Fruit fly (Drosophila melanogaster): ENCODE data around the gene CG34301.

CG34301 gene

DNA sequence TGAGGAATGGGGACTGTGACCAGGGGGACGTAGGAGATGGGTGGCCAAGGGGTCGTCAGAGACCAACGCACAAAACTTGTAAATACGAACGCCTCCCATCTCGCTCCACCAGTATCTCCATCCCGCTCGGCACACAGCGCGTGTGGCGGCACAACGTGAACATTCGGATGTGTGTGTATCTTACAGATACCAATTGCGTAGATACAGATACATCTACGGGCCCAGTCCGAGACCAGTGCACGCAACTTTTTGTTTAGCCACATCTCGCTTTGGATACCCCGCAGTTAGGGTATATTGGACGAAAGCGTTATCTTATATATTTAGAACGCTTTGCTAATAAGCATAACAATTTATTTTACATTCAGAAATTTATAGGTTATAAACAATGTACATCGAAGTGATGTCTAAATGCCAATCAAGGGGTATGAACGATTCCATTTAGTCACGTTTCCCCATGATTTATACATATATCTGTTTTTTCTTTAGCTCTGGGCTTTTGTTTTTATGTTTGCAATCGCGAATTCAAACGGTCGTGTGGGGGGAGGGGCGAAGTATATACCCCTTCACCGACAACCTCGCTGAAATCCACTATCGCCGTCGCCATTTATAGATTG lies 38.2 kb downstream of the CG34301 start:
- TF ChIP-seq HLH106 (tag; optimal IDR thresholded peaks at IDR 0.05) (peak; percentile 98), brk (GFP tag; optimal IDR thresholded peaks at IDR 0.05) (peak; percentile 97), Dif (GFP tag; optimal IDR thresholded peaks at IDR 0.05; ENCODE audit: partially characterized antibody) (peak; percentile 76), br (GFP tag; optimal IDR thresholded peaks at IDR 0.05) (peak; percentile 99), dmrt93B (GFP tag; optimal IDR thresholded peaks at IDR 0.05) (peak; percentile 97), h (GFP tag; optimal IDR thresholded peaks at IDR 0.05) (peak; percentile 99), Vsx2 (GFP tag; optimal IDR thresholded peaks at IDR 0.05; ENCODE audit: partially characterized antibody) (no peak), Abd-B (GFP tag; optimal IDR thresholded peaks at IDR 0.05) (no peak), dsf (GFP tag; optimal IDR thresholded peaks at IDR 0.05; ENCODE audit: borderline replicate concordance) (peak; percentile 86), fru (GFP tag; optimal IDR thresholded peaks at IDR 0.05) (peak; percentile 99), OdsH (GFP tag; optimal IDR thresholded peaks at IDR 0.05) (peak; percentile 99), ey (GFP tag; optimal IDR thresholded peaks at IDR 0.05) (peak; percentile 99), N (GFP tag; optimal IDR thresholded peaks at IDR 0.05) (no peak), Hnf4 (GFP tag; optimal IDR thresholded peaks at IDR 0.05) (peak; percentile 99), sage (GFP tag; optimal IDR thresholded peaks at IDR 0.05) (peak; percentile 97), jim (GFP tag; optimal IDR thresholded peaks at IDR 0.05) (no peak), psq (GFP tag; optimal IDR thresholded peaks at IDR 0.05) (peak; percentile 97), rgr (GFP tag; optimal IDR thresholded peaks at IDR 0.05) (peak; percentile 99), Rel (GFP tag; optimal IDR thresholded peaks at IDR 0.05) (peak; percentile 97), Rel (tag; optimal IDR thresholded peaks at IDR 0.05) (peak; percentile 91), usp (GFP tag; optimal IDR thresholded peaks at IDR 0.05) (no peak), Hr78 (GFP tag; optimal IDR thresholded peaks at IDR 0.05) (no peak), pan (optimal IDR thresholded peaks at IDR 0.05) (peak; percentile 82), foxo (GFP tag; optimal IDR thresholded peaks at IDR 0.05) (peak; percentile 95 to 99), Jra (GFP tag; optimal IDR thresholded peaks at IDR 0.05) (peak; percentile 95), Sp1 (GFP tag; optimal IDR thresholded peaks at IDR 0.05) (peak; percentile 98), tai (GFP tag; optimal IDR thresholded peaks at IDR 0.05) (peak; percentile 95), dl (GFP tag; optimal IDR thresholded peaks at IDR 0.05; ENCODE audit: insufficient read depth in 1 of 2, partially characterized antibody in 2 of 2) (peak in 1 of 2 experiments; percentile 17), CG32264 (GFP tag; optimal IDR thresholded peaks at IDR 0.05) (peak; percentile 98), GATAd (GFP tag; optimal IDR thresholded peaks at IDR 0.05) (no peak), Myc (optimal IDR thresholded peaks at IDR 0.05) (no peak), Dfd (GFP tag; optimal IDR thresholded peaks at IDR 0.05) (no peak), Mio (GFP tag; optimal IDR thresholded peaks at IDR 0.05) (peak; percentile 88), woc (GFP tag; optimal IDR thresholded peaks at IDR 0.05) (peak; percentile 99), sv (GFP tag; optimal IDR thresholded peaks at IDR 0.05) (peak; percentile 99), CG9705 (GFP tag; optimal IDR thresholded peaks at IDR 0.05) (peak; percentile 89), CrebA (GFP tag; optimal IDR thresholded peaks at IDR 0.05; ENCODE audit: borderline replicate concordance) (no peak), Hr83 (GFP tag; optimal IDR thresholded peaks at IDR 0.05; ENCODE audit: poor library complexity, severe bottlenecking) (peak; percentile 59), lola (GFP tag; optimal IDR thresholded peaks at IDR 0.05) (no peak)

DNA sequence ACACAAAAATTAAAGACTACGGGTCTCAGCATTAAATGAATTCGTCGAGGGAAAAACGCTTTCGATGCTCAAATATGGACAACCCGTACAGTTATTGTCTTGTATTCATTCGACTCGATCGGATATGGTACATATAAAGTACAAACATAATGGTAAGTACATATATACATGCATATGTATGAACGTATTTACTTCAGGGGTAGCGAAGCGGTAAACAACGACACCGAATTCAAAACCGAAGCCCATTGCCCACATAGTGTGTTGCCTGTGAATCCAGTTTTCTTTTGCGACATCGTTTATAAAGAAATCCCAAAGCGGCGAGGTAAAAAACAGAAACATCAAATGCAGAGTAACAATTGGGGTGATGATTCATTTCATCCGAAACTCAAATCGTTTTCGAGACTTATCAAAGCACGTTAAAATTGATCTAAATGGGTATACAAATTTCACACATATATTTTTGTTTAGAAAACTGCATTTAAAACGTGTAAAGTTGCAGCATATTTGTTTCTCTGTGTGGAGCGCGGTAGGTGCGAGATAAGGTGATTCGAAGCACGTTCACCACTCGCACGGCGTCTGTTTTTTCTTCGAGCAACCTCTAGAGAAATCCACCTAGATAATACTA lies 39.2 kb downstream of the CG34301 start:
- TF ChIP-seq foxo (GFP tag; optimal IDR thresholded peaks at IDR 0.05) (peak in 1 of 2 experiments; percentile 53), Jra (GFP tag; optimal IDR thresholded peaks at IDR 0.05) (no peak), lola (GFP tag; optimal IDR thresholded peaks at IDR 0.05) (no peak), tai (GFP tag; optimal IDR thresholded peaks at IDR 0.05) (no peak), sv (GFP tag; optimal IDR thresholded peaks at IDR 0.05) (peak; percentile 28), Hnf4 (GFP tag; optimal IDR thresholded peaks at IDR 0.05) (peak; percentile 18), Dfd (GFP tag; optimal IDR thresholded peaks at IDR 0.05) (no peak), Hr83 (GFP tag; optimal IDR thresholded peaks at IDR 0.05; ENCODE audit: poor library complexity, severe bottlenecking) (no peak), Dif (GFP tag; optimal IDR thresholded peaks at IDR 0.05; ENCODE audit: partially characterized antibody) (no peak), rgr (GFP tag; optimal IDR thresholded peaks at IDR 0.05) (peak; percentile 53), Mio (GFP tag; optimal IDR thresholded peaks at IDR 0.05) (no peak), h (GFP tag; optimal IDR thresholded peaks at IDR 0.05) (peak; percentile 65), dmrt93B (GFP tag; optimal IDR thresholded peaks at IDR 0.05) (no peak), woc (GFP tag; optimal IDR thresholded peaks at IDR 0.05) (peak; percentile 53), br (GFP tag; optimal IDR thresholded peaks at IDR 0.05) (peak; percentile 46), ey (GFP tag; optimal IDR thresholded peaks at IDR 0.05) (peak; percentile 54), pan (optimal IDR thresholded peaks at IDR 0.05) (no peak), Abd-B (GFP tag; optimal IDR thresholded peaks at IDR 0.05) (no peak), OdsH (GFP tag; optimal IDR thresholded peaks at IDR 0.05) (peak; percentile 32), CrebA (GFP tag; optimal IDR thresholded peaks at IDR 0.05; ENCODE audit: borderline replicate concordance) (no peak), jim (GFP tag; optimal IDR thresholded peaks at IDR 0.05) (no peak), dl (GFP tag; optimal IDR thresholded peaks at IDR 0.05; ENCODE audit: insufficient read depth in 1 of 2, partially characterized antibody in 2 of 2) (no peak), usp (GFP tag; optimal IDR thresholded peaks at IDR 0.05) (no peak), HLH106 (tag; optimal IDR thresholded peaks at IDR 0.05) (no peak), Myc (optimal IDR thresholded peaks at IDR 0.05) (no peak), GATAd (GFP tag; optimal IDR thresholded peaks at IDR 0.05) (no peak), psq (GFP tag; optimal IDR thresholded peaks at IDR 0.05) (peak; percentile 34), Vsx2 (GFP tag; optimal IDR thresholded peaks at IDR 0.05; ENCODE audit: partially characterized antibody) (no peak), sage (GFP tag; optimal IDR thresholded peaks at IDR 0.05) (peak; percentile 12), fru (GFP tag; optimal IDR thresholded peaks at IDR 0.05) (peak; percentile 72), Hr78 (GFP tag; optimal IDR thresholded peaks at IDR 0.05) (no peak), CG9705 (GFP tag; optimal IDR thresholded peaks at IDR 0.05) (no peak), Rel (GFP tag; optimal IDR thresholded peaks at IDR 0.05) (no peak), Rel (tag; optimal IDR thresholded peaks at IDR 0.05) (no peak), CG32264 (GFP tag; optimal IDR thresholded peaks at IDR 0.05) (peak; percentile 22), N (GFP tag; optimal IDR thresholded peaks at IDR 0.05) (no peak), dsf (GFP tag; optimal IDR thresholded peaks at IDR 0.05; ENCODE audit: borderline replicate concordance) (no peak), Sp1 (GFP tag; optimal IDR thresholded peaks at IDR 0.05) (no peak), brk (GFP tag; optimal IDR thresholded peaks at IDR 0.05) (no peak)

Data from whole organism, wandering third instar larva.